Fruit fly (Drosophila melanogaster) whole organism, adult: ENCODE results near the gene MICU1.

Experiments used
- CG11617 ChIP-seq: fragments of 200-800 bp; sonication (Bioruptor generic); optimal IDR thresholded peaks from 2 replicates; lab custom pipeline; 2017; ENCODE audit warnings: mild to moderate bottlenecking, missing biosample characterization, missing genetic modification reagents, missing genetic modification characterization
- CG12768 ChIP-seq: fragments of 200-800 bp; sonication (Bioruptor generic); optimal IDR thresholded peaks from 2 replicates; lab custom pipeline; 2017; ENCODE audit warnings: missing biosample characterization, missing genetic modification characterization, mild to moderate bottlenecking, moderate library complexity, missing genetic modification reagents
- CG14711 ChIP-seq: fragments of 200-800 bp; sonication (Bioruptor generic); optimal IDR thresholded peaks from 2 replicates; lab custom pipeline; 2018; ENCODE audit warnings: missing biosample characterization, mild to moderate bottlenecking, missing genetic modification characterization, moderate library complexity
- CG1620 ChIP-seq: fragments of 200-800 bp; sonication (Bioruptor generic); optimal IDR thresholded peaks from 2 replicates; lab custom pipeline; 2016; ENCODE audit warnings: missing biosample characterization, missing genetic modification characterization
- CG33017 ChIP-seq: fragments of 200-800 bp; sonication (Bioruptor generic); optimal IDR thresholded peaks from 2 replicates; lab custom pipeline; 2018; ENCODE audit warnings: missing biosample characterization, mild to moderate bottlenecking, missing genetic modification characterization, moderate library complexity
- CG5204 ChIP-seq: fragments of 200-800 bp; sonication (Bioruptor generic); optimal IDR thresholded peaks from 2 replicates; lab custom pipeline; 2016; ENCODE audit warnings: missing biosample characterization, missing genetic modification characterization
- CG7045 ChIP-seq: fragments of 200-800 bp; sonication (Bioruptor generic); optimal IDR thresholded peaks from 2 replicates; lab custom pipeline; 2017; ENCODE audit warnings: missing biosample characterization, mild to moderate bottlenecking, missing genetic modification characterization
- CG7101 ChIP-seq: fragments of 200-800 bp; sonication (Bioruptor generic); optimal IDR thresholded peaks from 2 replicates; lab custom pipeline; 2018; ENCODE audit warnings: missing biosample characterization, mild to moderate bottlenecking, missing genetic modification characterization, moderate library complexity
- Clk ChIP-seq: fragments of 200-800 bp; sonication (Bioruptor generic); optimal IDR thresholded peaks from 2 replicates; lab custom pipeline; 2017; ENCODE audit warnings: missing biosample characterization, missing genetic modification characterization
- Crg-1 ChIP-seq: fragments of 200-800 bp; sonication (Bioruptor generic); optimal IDR thresholded peaks from 2 replicates; lab custom pipeline; 2016; ENCODE audit warnings: missing biosample characterization, missing genetic modification characterization
- Hr96 ChIP-seq: fragments of 200-800 bp; sonication (Bioruptor generic); optimal IDR thresholded peaks from 2 replicates; lab custom pipeline; 2016; ENCODE audit warnings: missing biosample characterization, missing genetic modification characterization
- Mnt ChIP-seq: fragments of 200-800 bp; sonication (Bioruptor generic); optimal IDR thresholded peaks from 2 replicates; lab custom pipeline; 2016; ENCODE audit warnings: missing biosample characterization, mild to moderate bottlenecking, missing genetic modification characterization
- bab1 ChIP-seq: fragments of 200-800 bp; sonication (Bioruptor generic); optimal IDR thresholded peaks from 3 replicates; lab custom pipeline; 2019; ENCODE audit warnings: missing biosample characterization, mild to moderate bottlenecking, missing genetic modification characterization, moderate library complexity
- cic ChIP-seq: fragments of 200-800 bp; sonication (Bioruptor generic); optimal IDR thresholded peaks from 2 replicates; lab custom pipeline; 2017; ENCODE audit warnings: missing biosample characterization, mild to moderate bottlenecking, missing genetic modification characterization, moderate library complexity
- cnc ChIP-seq, 2 experiments: fragments of >200 bp; optimal IDR thresholded peaks; 2 replicates each; lab custom pipeline; 2017
- kay ChIP-seq: fragments of 200-800 bp; sonication (Bioruptor generic); peaks from one replicate; lab custom pipeline; 2016; ENCODE audit warnings: missing biosample characterization, missing genetic modification characterization, borderline replicate concordance
- ovo ChIP-seq: fragments of 200-800 bp; sonication (Bioruptor generic); optimal IDR thresholded peaks from 2 replicates; lab custom pipeline; 2016; ENCODE audit warnings: missing biosample characterization, missing genetic modification characterization
- pad ChIP-seq: fragments of 200-800 bp; sonication (Bioruptor generic); optimal IDR thresholded peaks from 3 replicates; lab custom pipeline; 2017; ENCODE audit warnings: missing biosample characterization, missing genetic modification characterization, mild to moderate bottlenecking, moderate library complexity, missing genetic modification reagents
- tj ChIP-seq: fragments of 200-800 bp; sonication (Bioruptor generic); optimal IDR thresholded peaks from 3 replicates; lab custom pipeline; 2017; ENCODE audit warnings: missing biosample characterization, mild to moderate bottlenecking, missing genetic modification characterization, moderate library complexity
- toe ChIP-seq: fragments of 200-800 bp; sonication (Bioruptor generic); optimal IDR thresholded peaks from 2 replicates; lab custom pipeline; 2016; ENCODE audit warnings: missing biosample characterization, missing genetic modification characterization

The MICU1 gene

DNA sequence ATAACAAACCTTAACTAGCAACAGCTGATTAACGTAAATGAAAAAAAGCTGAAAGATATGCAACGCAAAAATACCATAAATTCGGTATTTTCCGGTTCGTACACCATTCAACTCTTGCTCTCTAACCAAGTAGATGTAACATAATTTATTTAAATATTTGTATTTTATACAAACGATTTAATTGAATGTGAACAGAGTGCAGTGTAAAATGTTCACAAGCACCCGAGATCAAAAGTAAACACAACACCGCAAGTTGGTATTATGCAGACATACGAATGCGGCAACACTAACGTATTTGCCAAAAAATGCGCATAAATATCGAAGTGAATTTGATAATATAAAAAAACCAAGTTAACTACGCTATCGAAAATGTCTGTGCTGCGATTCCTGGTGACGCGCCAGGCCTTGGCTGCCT, at the start of gene MICU1:
TSS of gene MICU1 (plus strand) at position 257 of the 415 bp plus-strand sequence.
- TF ChIP-seq cnc (optimal IDR thresholded peaks at IDR 0.05; lab: Kevin White, UChicago) (no peak), CG14711 (tag; lab: Kevin White, UChicago) (peak; percentile 39), CG12768 (GFP tag; lab: Kevin White, UChicago) (no peak), Clk (no peak), CG11617 (GFP tag; lab: Kevin White, UChicago) (peak; percentile 15), CG7045 (GFP tag; lab: Kevin White, UChicago) (no peak), tj (GFP tag; lab: Kevin White, UChicago) (no peak), CG1620 (GFP tag; lab: Kevin White, UChicago) (no peak), Mnt (GFP tag; lab: Kevin White, UChicago) (peak; percentile 24), toe (GFP tag; lab: Kevin White, UChicago) (no peak), CG5204 (no peak), bab1 (GFP tag; lab: Kevin White, UChicago) (peak; percentile 32), pad (no peak), cic (GFP tag; lab: Kevin White, UChicago) (no peak)

DNA sequence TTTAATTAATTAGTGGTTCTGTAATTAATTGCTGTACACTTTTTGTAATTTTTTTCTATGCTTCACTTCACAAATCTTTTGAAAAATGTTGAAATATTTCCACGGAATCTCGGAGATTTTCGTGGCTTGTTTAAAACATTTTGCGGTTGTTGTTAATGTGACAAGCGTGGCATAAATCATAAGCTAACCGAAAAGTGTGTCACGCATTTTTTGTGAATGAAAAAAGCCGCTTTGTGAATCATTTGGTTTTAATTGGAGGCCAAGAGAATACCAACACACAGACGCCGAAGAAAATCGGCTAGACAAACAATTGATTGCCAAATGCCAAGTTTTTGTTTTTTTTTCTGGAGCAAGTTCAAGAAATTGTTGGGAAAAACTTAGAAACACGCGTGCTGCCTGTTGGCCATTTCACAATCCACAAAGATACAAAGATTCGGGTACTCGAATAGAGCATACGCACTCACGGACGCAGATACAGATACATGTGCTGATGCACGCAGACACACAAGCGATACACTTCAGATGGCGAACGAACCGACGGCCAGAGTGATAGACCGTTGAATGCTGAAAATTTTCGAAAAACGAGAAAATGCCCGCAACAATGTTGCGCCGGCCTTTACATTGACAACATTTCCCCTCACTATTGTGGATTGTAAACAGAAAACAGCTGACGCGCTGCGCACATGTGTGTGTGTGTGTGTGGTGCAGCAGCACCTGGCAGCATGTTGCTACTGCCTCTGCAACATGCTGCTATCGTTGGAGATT, 48.3 kb upstream of the MICU1 start:
- TF ChIP-seq Crg-1 (GFP tag; lab: Kevin White, UChicago) (no peak), pad (peak; percentile 85)

- TF ChIP-seq Hr96 (GFP tag; lab: Kevin White, UChicago) = no peak
- no peak for TF ChIP-seq ovo (GFP tag; lab: Kevin White, UChicago)
- TF ChIP-seq cic (GFP tag; lab: Kevin White, UChicago) = no peak
- no peak for TF ChIP-seq Crg-1 (GFP tag; lab: Kevin White, UChicago)
- no peak for TF ChIP-seq CG7101
- TF ChIP-seq pad = no peak
- TF ChIP-seq CG1620 (GFP tag; lab: Kevin White, UChicago) = no peak
- TF ChIP-seq Clk = no peak
- TF ChIP-seq tj (GFP tag; lab: Kevin White, UChicago) = no peak
These were observed 47.0 kb upstream of the MICU1 start for dm6 chr2L:7135069-7135468.

DNA sequence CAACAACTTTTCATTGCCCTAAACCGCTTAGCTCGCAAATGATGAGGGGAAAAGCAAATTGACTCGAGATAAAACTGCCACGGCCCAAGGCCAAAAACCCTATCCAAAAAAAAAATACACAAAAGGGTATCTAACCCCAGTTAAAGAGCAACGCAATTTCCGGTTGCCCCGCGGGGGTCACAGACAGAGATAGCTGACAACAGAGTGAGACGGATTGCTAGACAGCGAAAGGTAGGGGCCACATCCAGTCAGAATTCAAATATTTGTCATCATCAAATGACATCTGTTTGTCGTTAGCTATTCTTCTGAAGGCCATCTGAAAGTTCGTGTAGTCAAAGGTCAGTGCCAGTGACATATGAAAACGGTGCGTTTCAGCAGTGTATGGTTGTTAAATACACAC, 45.4 kb upstream of the MICU1 start:
- TF ChIP-seq cnc (optimal IDR thresholded peaks at IDR 0.05; lab: Kevin White, UChicago) (no peak), Clk (no peak), CG12768 (GFP tag; lab: Kevin White, UChicago) (no peak), pad (no peak), cic (GFP tag; lab: Kevin White, UChicago) (no peak), CG11617 (GFP tag; lab: Kevin White, UChicago) (no peak), Hr96 (GFP tag; lab: Kevin White, UChicago) (no peak), CG14711 (tag; lab: Kevin White, UChicago) (no peak), bab1 (GFP tag; lab: Kevin White, UChicago) (no peak), Mnt (GFP tag; lab: Kevin White, UChicago) (no peak), CG1620 (GFP tag; lab: Kevin White, UChicago) (no peak), CG7045 (GFP tag; lab: Kevin White, UChicago) (no peak), CG33017 (tag; lab: Kevin White, UChicago) (no peak), toe (GFP tag; lab: Kevin White, UChicago) (no peak), CG7101 (no peak), kay (no peak), Crg-1 (GFP tag; lab: Kevin White, UChicago) (no peak), tj (GFP tag; lab: Kevin White, UChicago) (no peak), CG5204 (no peak), ovo (GFP tag; lab: Kevin White, UChicago) (no peak)

DNA sequence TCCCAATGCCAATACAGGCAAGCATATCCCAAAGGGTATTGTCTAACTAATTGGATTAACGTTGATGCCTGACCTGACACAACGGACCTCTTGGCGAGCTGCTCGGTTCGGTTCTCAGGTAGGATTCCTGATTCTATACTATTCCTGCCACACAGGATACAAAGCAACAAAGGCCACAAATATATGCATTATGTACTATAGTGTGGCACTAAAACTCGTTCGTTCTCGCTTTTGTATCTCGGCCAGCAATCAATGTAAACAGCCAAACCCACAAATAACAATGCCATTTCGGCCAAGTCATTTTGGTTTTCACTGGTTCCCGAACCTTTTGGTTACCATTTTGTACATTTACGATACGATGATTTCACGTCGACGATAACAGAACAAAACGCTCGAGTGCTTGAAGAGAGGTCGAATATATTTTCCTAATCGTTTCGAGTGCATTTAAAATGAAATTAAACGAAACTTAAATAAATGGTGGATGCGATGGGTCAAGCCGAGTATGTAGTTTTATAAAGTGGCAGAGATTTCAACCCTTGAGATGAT, 43.4 kb upstream of the MICU1 start:
- no peak for TF ChIP-seq CG1620 (GFP tag; lab: Kevin White, UChicago)
- TF ChIP-seq cnc (optimal IDR thresholded peaks at IDR 0.05; lab: Kevin White, UChicago) = no peak
- no peak for TF ChIP-seq CG33017 (tag; lab: Kevin White, UChicago)
- TF ChIP-seq ovo (GFP tag; lab: Kevin White, UChicago) = no peak
- no peak for TF ChIP-seq pad

DNA sequence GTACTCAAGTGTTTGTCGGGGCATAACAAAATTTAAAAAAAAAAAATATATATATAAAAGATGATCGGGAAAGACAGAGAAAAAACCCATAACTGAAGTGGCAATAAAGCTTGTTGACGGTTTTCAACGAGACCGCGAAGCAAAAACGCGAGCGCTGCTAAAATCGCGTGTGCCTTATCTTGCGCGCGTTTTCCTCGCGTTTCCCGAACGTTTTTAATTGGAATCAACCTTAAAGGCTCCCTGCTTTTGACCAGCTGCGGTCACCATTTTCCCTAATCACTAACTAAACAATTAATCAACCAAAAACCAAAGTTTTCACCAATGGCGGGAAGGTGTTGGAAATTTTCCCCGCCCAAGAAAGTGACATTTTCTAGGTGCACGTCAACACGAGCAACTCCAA, 41.9 kb upstream of the MICU1 start:
- TF ChIP-seq kay = peak; percentile 2
- no peak for TF ChIP-seq toe (GFP tag; lab: Kevin White, UChicago)

DNA sequence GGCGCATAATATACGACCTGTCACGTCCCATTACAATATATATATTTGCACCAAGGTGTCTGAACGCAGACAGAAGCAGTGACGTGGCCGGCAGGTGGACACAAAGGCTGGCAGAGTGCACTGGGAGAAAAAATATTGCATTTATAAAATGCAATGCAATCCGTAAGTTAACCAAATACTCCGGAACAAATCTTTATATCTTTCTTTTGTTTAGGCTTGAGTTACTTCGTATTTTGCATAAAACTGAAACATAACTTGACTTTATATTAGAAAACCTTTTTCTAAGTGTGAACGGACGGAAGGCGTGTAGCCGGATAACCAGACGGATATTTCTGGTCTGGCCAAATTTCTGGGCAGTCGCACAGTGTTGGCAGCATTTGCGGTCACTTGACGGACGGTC, 38.0 kb upstream of the MICU1 start:
- TF ChIP-seq Clk (no peak), bab1 (GFP tag; lab: Kevin White, UChicago) (peak; percentile 29), CG14711 (tag; lab: Kevin White, UChicago) (no peak), Crg-1 (GFP tag; lab: Kevin White, UChicago) (no peak), CG11617 (GFP tag; lab: Kevin White, UChicago) (no peak)
